Fruit fly (Drosophila melanogaster): Measurements from ENCODE around the gene CG4572.
A peak's percentile ranks its signal among the peaks of the same experiment; 100 is the strongest.

The CG4572 gene

dm6 chr3R:19892046-19892445, 27.9 kb upstream of the CG4572 start (continued):
- TF ChIP-seq nau (GFP tag; optimal IDR thresholded peaks at IDR 0.05) (no peak), pan (optimal IDR thresholded peaks at IDR 0.05) (no peak), pan (GFP tag; optimal IDR thresholded peaks at IDR 0.05 in 1 of 2, IDR thresholded peaks at IDR 0.05 in 1 of 2) (peak in 1 of 2 experiments; percentile 84), Hr78 (GFP tag; optimal IDR thresholded peaks at IDR 0.05) (peak in 1 of 2 experiments; percentile 13), Xrp1 (GFP tag; IDR thresholded peaks at IDR 0.05) (peak; percentile 80; the same call in 1 of the 2 replicates), CG42726 (GFP tag; IDR thresholded peaks at IDR 0.05; ENCODE audit: partially characterized antibody) (no peak), CG10462 (GFP tag; optimal IDR thresholded peaks at IDR 0.05) (no peak), bigmax (GFP tag; optimal IDR thresholded peaks at IDR 0.05) (no peak), hkb (optimal IDR thresholded peaks at IDR 0.05) (no peak), hkb (GFP tag; IDR thresholded peaks at IDR 0.05) (peak; percentile 74), CG4360 (GFP tag; IDR thresholded peaks at IDR 0.05) (0 out of 2 replicates have a peak, but pooled peaks have one; percentile 33), inv (GFP tag; IDR thresholded peaks at IDR 0.05; ENCODE audit: partially characterized antibody) (peak; percentile 27; the same call in 1 of the 2 replicates), ac (GFP tag; optimal IDR thresholded peaks at IDR 0.05) (peak; percentile 7), CG17829 (tag; optimal IDR thresholded peaks at IDR 0.05) (peak; percentile 70), ATbp (GFP tag; optimal IDR thresholded peaks at IDR 0.05) (peak; percentile 65), az2 (GFP tag; optimal IDR thresholded peaks at IDR 0.05) (peak; percentile 53), CG11085 (GFP tag; IDR thresholded peaks at IDR 0.05) (peak; percentile 45; the same call in 1 of the 2 replicates), CG2202 (tag; optimal IDR thresholded peaks at IDR 0.05) (peak; percentile 13), CG4617 (GFP tag; optimal IDR thresholded peaks at IDR 0.05; ENCODE audit: borderline replicate concordance) (no peak), NK7.1 (GFP tag; optimal IDR thresholded peaks at IDR 0.05) (no peak), Drgx (GFP tag; IDR thresholded peaks at IDR 0.05) (peak; percentile 68), kay (GFP tag; optimal IDR thresholded peaks at IDR 0.05) (peak; percentile 17), Hey (tag; optimal IDR thresholded peaks at IDR 0.05) (no peak), fru (optimal IDR thresholded peaks at IDR 0.05) (no peak), Sox102F (GFP tag; optimal IDR thresholded peaks at IDR 0.05) (peak; percentile 66), Hr51 (GFP tag; optimal IDR thresholded peaks at IDR 0.05) (peak; percentile 11 to 76), CG8765 (GFP tag; IDR thresholded peaks at IDR 0.05) (no peak), CG4424 (GFP tag; optimal IDR thresholded peaks at IDR 0.05) (peak; percentile 71), Ada2b (GFP tag; IDR thresholded peaks at IDR 0.05) (peak; percentile 67)

DNA sequence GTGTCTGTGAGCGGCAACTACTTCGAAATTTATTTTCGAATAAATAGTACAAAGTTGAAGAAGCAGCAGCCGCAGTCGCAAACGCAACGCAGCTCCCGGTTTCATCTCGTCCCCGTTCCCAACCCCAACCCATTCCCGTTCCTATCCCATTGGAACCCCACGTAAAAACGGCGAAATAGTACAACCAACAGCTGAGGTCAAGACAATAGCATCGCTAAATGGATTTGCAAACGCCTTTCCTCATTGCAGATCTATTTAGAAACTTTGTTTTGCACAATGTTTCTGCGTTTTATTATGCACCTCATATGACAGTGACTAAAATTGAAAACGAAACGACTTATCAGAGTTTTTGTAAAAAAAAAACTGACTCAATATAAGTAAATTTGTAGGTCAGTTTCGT, 27.2 kb upstream of the CG4572 start:
- TF ChIP-seq CG14667 (GFP tag; IDR thresholded peaks at IDR 0.05) (no peak), CG42726 (GFP tag; IDR thresholded peaks at IDR 0.05; ENCODE audit: partially characterized antibody) (no peak), Dfd (GFP tag; optimal IDR thresholded peaks at IDR 0.05) (no peak), sens (GFP tag) (peak; percentile 74), CG32772 (GFP tag; IDR thresholded peaks at IDR 0.05) (no peak), Med (GFP tag) (peak; percentile 50), bbx (GFP tag; IDR thresholded peaks at IDR 0.05; ENCODE audit: partially characterized antibody) (no peak), CG1233 (GFP tag; optimal IDR thresholded peaks at IDR 0.05) (no peak), crol (GFP tag; IDR thresholded peaks at IDR 0.05) (no peak), CG4730 (GFP tag; IDR thresholded peaks at IDR 0.05) (no peak), Usf (GFP tag; optimal IDR thresholded peaks at IDR 0.05) (no peak), CG17802 (tag; optimal IDR thresholded peaks at IDR 0.05) (no peak), CG12236 (GFP tag; optimal IDR thresholded peaks at IDR 0.05) (no peak), CHES-1-like (GFP tag; optimal IDR thresholded peaks at IDR 0.05) (no peak), amos (GFP tag; IDR thresholded peaks at IDR 0.05; ENCODE audit: partially characterized antibody) (no peak), disco-r (GFP tag; optimal IDR thresholded peaks at IDR 0.05) (no peak), CG1832 (GFP tag; optimal IDR thresholded peaks at IDR 0.05) (no peak), Pdp1 (GFP tag; optimal IDR thresholded peaks at IDR 0.05) (no peak), dysf (GFP tag; IDR thresholded peaks at IDR 0.05) (no peak), CG2199 (GFP tag; IDR thresholded peaks at IDR 0.05) (no peak), gem (tag; optimal IDR thresholded peaks at IDR 0.05) (peak; percentile 6), H2.0 (GFP tag; IDR thresholded peaks at IDR 0.05) (peak; percentile 18; the same call in 1 of the 2 replicates), CG6272 (GFP tag; IDR thresholded peaks at IDR 0.05) (no peak), cad (GFP tag; optimal IDR thresholded peaks at IDR 0.05) (no peak), Tbp (GFP tag; optimal IDR thresholded peaks at IDR 0.05) (no peak), Sox102F (GFP tag; optimal IDR thresholded peaks at IDR 0.05) (peak; percentile 8)
